Fruit fly (Drosophila melanogaster) whole organism, embryonic: ENCODE measurements around the gene Tnpo.
A peak's percentile ranks its signal among the peaks of the same experiment; 100 is the strongest.

Source experiments
- BtbVII ChIP-seq: fragments of 200-800 bp; sonication (Bioruptor generic); optimal IDR thresholded peaks from 3 replicates; lab custom pipeline; 2017; ENCODE audit warnings: missing biosample characterization, mild to moderate bottlenecking, missing genetic modification characterization
- Bteb2 ChIP-seq: fragments of 200-800 bp; sonication (Bioruptor generic); optimal IDR thresholded peaks from 2 replicates; lab custom pipeline; 2016; ENCODE audit warnings: missing biosample characterization, missing genetic modification characterization
- CG10321 ChIP-seq: fragments of 200-800 bp; sonication (Bioruptor generic); IDR thresholded peaks from 2 replicates; pipeline ENCODE4 v1.3.6; 2022; ENCODE audit warnings: missing biosample characterization, missing genetic modification characterization
- CG12155 ChIP-seq: fragments of 200-800 bp; sonication (Bioruptor generic); optimal IDR thresholded peaks from 3 replicates; lab custom pipeline; 2016; ENCODE audit warnings: missing biosample characterization, missing genetic modification characterization
- CG13287 ChIP-seq: fragments of 200-800 bp; sonication (Bioruptor generic); IDR thresholded peaks from 2 replicates; pipeline ENCODE4 v1.3.6; 2022; ENCODE audit warnings: missing biosample characterization, missing genetic modification characterization; ENCODE audit not compliant: partially characterized antibody
- CG13424 ChIP-seq: fragments of 200-800 bp; sonication (Bioruptor generic); optimal IDR thresholded peaks from 2 replicates; lab custom pipeline; 2019; ENCODE audit warnings: missing biosample characterization, mild to moderate bottlenecking, missing genetic modification characterization, moderate library complexity
- CG33213 ChIP-seq: fragments of 200-800 bp; sonication (Bioruptor generic); optimal IDR thresholded peaks from 3 replicates; lab custom pipeline; 2016; ENCODE audit warnings: missing biosample characterization, missing genetic modification characterization
- CG6791 ChIP-seq: fragments of 200-800 bp; sonication (Bioruptor generic); IDR thresholded peaks from 3 replicates; pipeline ENCODE4 v1.3.6; 2022; ENCODE audit warnings: missing biosample characterization, missing genetic modification characterization; ENCODE audit not compliant: partially characterized antibody
- CG7963 ChIP-seq: fragments of 200-800 bp; sonication (Bioruptor generic); IDR thresholded peaks from 3 replicates; pipeline ENCODE4 v1.3.6; 2022; ENCODE audit warnings: missing biosample characterization, missing genetic modification characterization; ENCODE audit not compliant: partially characterized antibody
- Eip74EF ChIP-seq, 2 experiments: fragments of 200-800 bp in 1 of 2; fragments of >200 bp in 1 of 2; sonication (Bioruptor generic) in 1 of 2; optimal IDR thresholded peaks; 2 replicates each; lab custom pipeline; 2017 to 2019; ENCODE audit warnings: missing biosample characterization in 2 of 2, missing genetic modification characterization in 2 of 2, mild to moderate bottlenecking in 1 of 2, moderate library complexity in 1 of 2
- H2.0 ChIP-seq: fragments of 200-800 bp; sonication (Bioruptor generic); IDR thresholded peaks from 2 replicates; pipeline ENCODE4 v1.3.6; 2022; ENCODE audit warnings: missing biosample characterization, missing genetic modification characterization
- HLHmδ ChIP-seq: fragments of 200-800 bp; sonication (Bioruptor generic); optimal IDR thresholded peaks from 2 replicates; lab custom pipeline; 2018; ENCODE audit warnings: missing biosample characterization, mild to moderate bottlenecking, missing genetic modification characterization, moderate library complexity
- Hand ChIP-seq: fragments of 200-800 bp; sonication (Bioruptor generic); optimal IDR thresholded peaks from 2 replicates; lab custom pipeline; 2017; ENCODE audit warnings: mild to moderate bottlenecking, missing biosample characterization, missing genetic modification reagents, missing genetic modification characterization
- Hr39 ChIP-seq: fragments of >200 bp; optimal IDR thresholded peaks from 2 replicates; lab custom pipeline; 2017
- Hr51 ChIP-seq, 2 experiments: fragments of 200-800 bp; sonication (Bioruptor generic); optimal IDR thresholded peaks; 2 replicates in 1 of 2; 3 replicates in 1 of 2; lab custom pipeline; 2016 to 2018; ENCODE audit warnings: missing biosample characterization in 2 of 2, missing genetic modification characterization in 2 of 2, mild to moderate bottlenecking in 1 of 2, moderate library complexity in 1 of 2
- Kr ChIP-seq: fragments of 200-800 bp; sonication (Bioruptor generic); optimal IDR thresholded peaks from 2 replicates; lab custom pipeline; 2017; ENCODE audit warnings: missing biosample characterization, mild to moderate bottlenecking, missing genetic modification characterization
- MTF-1 ChIP-seq: fragments of 200-800 bp; sonication (Bioruptor generic); optimal IDR thresholded peaks from 2 replicates; lab custom pipeline; 2018; ENCODE audit warnings: missing biosample characterization, mild to moderate bottlenecking, missing genetic modification characterization, borderline replicate concordance
- Max ChIP-seq: fragments of 200-800 bp; sonication (Bioruptor generic); optimal IDR thresholded peaks from 2 replicates; lab custom pipeline; 2016; ENCODE audit warnings: missing biosample characterization, mild to moderate bottlenecking, missing genetic modification characterization
- Med ChIP-seq: fragments of 200-800 bp; sonication (Bioruptor generic); peaks from one replicate; lab custom pipeline; 2016; ENCODE audit warnings: missing biosample characterization, missing genetic modification characterization, mild to moderate bottlenecking, inconsistent platforms, moderate library complexity
- NC2α ChIP-seq: fragments of 200-800 bp; sonication (Bioruptor generic); optimal IDR thresholded peaks from 2 replicates; lab custom pipeline; 2016; ENCODE audit warnings: missing biosample characterization, missing genetic modification characterization
- Opbp ChIP-seq: fragments of 200-800 bp; sonication (Bioruptor generic); IDR thresholded peaks from 3 replicates; pipeline ENCODE4 v1.3.6; 2022; ENCODE audit warnings: missing biosample characterization, missing genetic modification characterization; ENCODE audit not compliant: partially characterized antibody
- Sry-β ChIP-seq: fragments of 200-800 bp; sonication (Bioruptor generic); optimal IDR thresholded peaks from 2 replicates; lab custom pipeline; 2018; ENCODE audit warnings: missing biosample characterization, mild to moderate bottlenecking, missing genetic modification characterization, moderate library complexity
- Vsx1 ChIP-seq: fragments of 200-800 bp; sonication (Bioruptor generic); optimal IDR thresholded peaks from 2 replicates; lab custom pipeline; 2017; ENCODE audit warnings: missing biosample characterization, mild to moderate bottlenecking, missing genetic modification characterization, missing genetic modification reagents
- Xbp1 ChIP-seq: fragments of 200-800 bp; sonication (Bioruptor generic); optimal IDR thresholded peaks from 3 replicates; lab custom pipeline; 2016; ENCODE audit warnings: missing biosample characterization, mild to moderate bottlenecking, missing genetic modification characterization
- abd-A ChIP-seq: fragments of 200-800 bp; sonication (Bioruptor generic); optimal IDR thresholded peaks from 3 replicates; lab custom pipeline; 2019; ENCODE audit warnings: missing biosample characterization, mild to moderate bottlenecking, missing genetic modification characterization, moderate library complexity
- ato ChIP-seq: fragments of 200-800 bp; sonication (Bioruptor generic); IDR thresholded peaks from 2 replicates; pipeline ENCODE4 v1.3.6; 2022; ENCODE audit warnings: missing biosample characterization, missing genetic modification characterization; ENCODE audit not compliant: partially characterized antibody
- bab2 ChIP-seq: fragments of 200-800 bp; sonication (Bioruptor generic); optimal IDR thresholded peaks from 2 replicates; lab custom pipeline; 2016; ENCODE audit warnings: missing biosample characterization, missing genetic modification characterization
- chinmo ChIP-seq: fragments of 200-800 bp; sonication (Bioruptor generic); IDR thresholded peaks from 4 replicates; pipeline ENCODE4 v1.3.6; 2022; ENCODE audit warnings: missing biosample characterization, missing genetic modification characterization; ENCODE audit not compliant: partially characterized antibody
- corto ChIP-seq: fragments of 200-800 bp; sonication (Bioruptor generic); optimal IDR thresholded peaks from 2 replicates; lab custom pipeline; 2016; ENCODE audit warnings: missing biosample characterization, mild to moderate bottlenecking, missing genetic modification characterization, moderate library complexity
- ems ChIP-seq: fragments of 200-800 bp; sonication (Bioruptor generic); optimal IDR thresholded peaks from 3 replicates; lab custom pipeline; 2016; ENCODE audit warnings: missing biosample characterization, missing genetic modification characterization
- esg ChIP-seq: fragments of 200-800 bp; sonication (Bioruptor generic); conservative IDR thresholded peaks from 2 replicates; pipeline ENCODE4 v1.3.6; 2022; ENCODE audit warnings: missing biosample characterization, missing genetic modification characterization
- fu2 ChIP-seq: fragments of 200-800 bp; sonication (Bioruptor generic); optimal IDR thresholded peaks from 2 replicates; lab custom pipeline; 2016; ENCODE audit warnings: missing biosample characterization, missing genetic modification characterization
- gsb-n ChIP-seq: fragments of 200-800 bp; sonication (Bioruptor generic); optimal IDR thresholded peaks from 3 replicates; lab custom pipeline; 2018; ENCODE audit warnings: missing biosample characterization, mild to moderate bottlenecking, missing genetic modification characterization
- ind ChIP-seq: fragments of 200-800 bp; sonication (Bioruptor generic); optimal IDR thresholded peaks from 3 replicates; lab custom pipeline; 2016; ENCODE audit warnings: missing biosample characterization, missing genetic modification characterization
- kah ChIP-seq: fragments of 200-800 bp; sonication (Bioruptor generic); optimal IDR thresholded peaks from 2 replicates; lab custom pipeline; 2018; ENCODE audit warnings: missing biosample characterization, mild to moderate bottlenecking, missing genetic modification characterization
- kni ChIP-seq: fragments of 200-800 bp; sonication (Bioruptor generic); optimal IDR thresholded peaks from 3 replicates; lab custom pipeline; 2017; ENCODE audit warnings: mild to moderate bottlenecking, missing biosample characterization, missing genetic modification reagents, missing genetic modification characterization
- lbe ChIP-seq: fragments of 200-800 bp; sonication (Bioruptor generic); optimal IDR thresholded peaks from 2 replicates; lab custom pipeline; 2016; ENCODE audit warnings: missing biosample characterization, mild to moderate bottlenecking, missing genetic modification characterization
- nerfin-2 ChIP-seq: fragments of 200-800 bp; sonication (Bioruptor generic); IDR thresholded peaks from 2 replicates; pipeline ENCODE4 v1.3.6; 2022; ENCODE audit warnings: missing biosample characterization, missing genetic modification characterization; ENCODE audit not compliant: partially characterized antibody
- oc ChIP-seq: fragments of 200-800 bp; sonication (Bioruptor generic); optimal IDR thresholded peaks from 2 replicates; lab custom pipeline; 2018; ENCODE audit warnings: missing biosample characterization, mild to moderate bottlenecking, missing genetic modification characterization, moderate library complexity
- otp ChIP-seq: fragments of 200-800 bp; sonication (Bioruptor generic); IDR thresholded peaks from 3 replicates; pipeline ENCODE4, ENCODE4 v1.3.6; 2022; ENCODE audit warnings: missing biosample characterization, missing genetic modification characterization
- pros ChIP-seq: fragments of 200-800 bp; sonication (Bioruptor generic); optimal IDR thresholded peaks from 3 replicates; lab custom pipeline; 2019; ENCODE audit warnings: missing biosample characterization, mild to moderate bottlenecking, missing genetic modification characterization, moderate library complexity
- psq ChIP-seq: fragments of 200-800 bp; sonication (Bioruptor generic); optimal IDR thresholded peaks from 2 replicates; lab custom pipeline; 2017; ENCODE audit warnings: missing biosample characterization, missing genetic modification characterization
- pum ChIP-seq: fragments of 200-800 bp; sonication (Bioruptor generic); optimal IDR thresholded peaks from 2 replicates; lab custom pipeline; 2016; ENCODE audit warnings: missing biosample characterization, missing genetic modification characterization
- rib ChIP-seq: fragments of 200-800 bp; sonication (Bioruptor generic); IDR thresholded peaks from 2 replicates; pipeline ENCODE4 v1.3.6; 2022; ENCODE audit warnings: missing biosample characterization, missing genetic modification characterization
- sim ChIP-seq: fragments of 200-800 bp; sonication (Bioruptor generic); IDR thresholded peaks from 2 replicates; pipeline ENCODE4 v1.3.6; 2022; ENCODE audit warnings: missing biosample characterization, missing genetic modification characterization
- sima ChIP-seq: fragments of 200-800 bp; sonication (Bioruptor generic); optimal IDR thresholded peaks from 2 replicates; lab custom pipeline; 2016; ENCODE audit warnings: missing biosample characterization, missing genetic modification characterization
- trh ChIP-seq: fragments of 200-800 bp; sonication (Bioruptor generic); optimal IDR thresholded peaks from 2 replicates; lab custom pipeline; 2016; ENCODE audit warnings: missing biosample characterization, missing genetic modification characterization
- tup ChIP-seq: fragments of 200-800 bp; sonication (Bioruptor generic); optimal IDR thresholded peaks from 2 replicates; lab custom pipeline; 2016; ENCODE audit warnings: missing biosample characterization, mild to moderate bottlenecking, missing genetic modification characterization, moderate library complexity
- unc-4 ChIP-seq: fragments of 200-800 bp; sonication (Bioruptor generic); IDR thresholded peaks from 2 replicates; pipeline ENCODE4 v1.3.6; 2022; ENCODE audit warnings: missing biosample characterization, missing genetic modification characterization; ENCODE audit not compliant: partially characterized antibody
- unpg ChIP-seq: fragments of 200-800 bp; sonication (Bioruptor generic); optimal IDR thresholded peaks from 3 replicates; lab custom pipeline; 2018; ENCODE audit warnings: missing biosample characterization, mild to moderate bottlenecking, missing genetic modification characterization, moderate library complexity

The Tnpo gene

dm6 chr3L:6173826-6174255, 19.4 kb upstream of the Tnpo start, which contains the start of the genes fmt and CG7376 (continued):
- TF ChIP-seq oc (tag; lab: Kevin White, UChicago) (no peak), tup (GFP tag; lab: Kevin White, UChicago) (no peak), Med (GFP tag; lab: Kevin White, UChicago) (no peak), CG6791 (GFP tag; lab: Robert Waterston, UW) (peak; percentile 80), lbe (GFP tag; lab: Kevin White, UChicago) (no peak), Bteb2 (no peak), Xbp1 (GFP tag; lab: Kevin White, UChicago) (peak; percentile 51), fu2 (GFP tag; lab: Kevin White, UChicago) (no peak), Eip74EF (GFP tag; optimal IDR thresholded peaks at IDR 0.05; lab: Kevin White, UChicago) (no peak), Hand (GFP tag; lab: Kevin White, UChicago) (no peak), ato (GFP tag; lab: Robert Waterston, UW) (peak; percentile 79), trh (GFP tag; lab: Kevin White, UChicago) (no peak), BtbVII (GFP tag; lab: Kevin White, UChicago) (no peak), Sry-β (no peak), pum (GFP tag; lab: Kevin White, UChicago) (no peak), unpg (no peak), nerfin-2 (peak; percentile 90), Max (GFP tag; lab: Kevin White, UChicago) (peak; percentile 63), HLHmδ (no peak), H2.0 (no peak), MTF-1 (GFP tag; lab: Kevin White, UChicago) (no peak), psq (GFP tag; lab: Kevin White, UChicago) (no peak), ind (GFP tag; lab: Kevin White, UChicago) (peak; percentile 31), sima (no peak), NC2α (GFP tag; lab: Kevin White, UChicago) (no peak), kah (no peak), esg (GFP tag; lab: Robert Waterston, UW) (no peak; the same call in 1 of the 2 replicates), abd-A (tag; lab: Kevin White, UChicago) (no peak), chinmo (GFP tag; lab: Robert Waterston, UW) (peak; percentile 75; the same call in 2 of the 4 replicates), Kr (GFP tag; lab: Kevin White, UChicago) (no peak), kni (GFP tag; lab: Kevin White, UChicago) (no peak), CG10321 (GFP tag; lab: Robert Waterston, UW) (no peak), rib (GFP tag; lab: Robert Waterston, UW) (no peak), sim (GFP tag; lab: Robert Waterston, UW) (no peak), bab2 (GFP tag; lab: Kevin White, UChicago) (no peak), Hr39 (lab: Kevin White, UChicago) (no peak), CG13424 (peak; percentile 58), ems (GFP tag; lab: Kevin White, UChicago) (no peak), CG12155 (peak; percentile 49), Opbp (peak; percentile 78; the same call in 2 of the 3 replicates), gsb-n (tag; lab: Kevin White, UChicago) (no peak), CG13287 (GFP tag; lab: Robert Waterston, UW) (peak; percentile 70), CG33213 (GFP tag; lab: Kevin White, UChicago) (no peak), corto (GFP tag; lab: Kevin White, UChicago) (no peak), otp (GFP tag; lab: Robert Waterston, UW) (no peak), Vsx1 (GFP tag; lab: Kevin White, UChicago) (no peak), Hr51 (GFP tag; optimal IDR thresholded peaks at IDR 0.05; lab: Kevin White, UChicago) (no peak), pros (no peak), unc-4 (GFP tag; lab: Robert Waterston, UW) (peak; percentile 56; the same call in 1 of the 2 replicates), CG7963 (peak; percentile 85)
